Fruit fly (Drosophila melanogaster) whole organism, prepupa: ENCODE results near the gene Slbp.

Experiments
- Blimp-1 ChIP-seq: fragments of 200-800 bp; sonication (Bioruptor generic); optimal IDR thresholded peaks from 3 replicates; lab custom pipeline; 2017; ENCODE audit warnings: missing biosample characterization, missing genetic modification characterization, mild to moderate bottlenecking, moderate library complexity, missing genetic modification reagents
- CG10631 ChIP-seq: fragments of 200-800 bp; sonication (Bioruptor generic); optimal IDR thresholded peaks from 2 replicates; lab custom pipeline; 2016; ENCODE audit warnings: missing biosample characterization, missing genetic modification characterization
- CG11762 ChIP-seq: fragments of 200-800 bp; sonication (Bioruptor generic); optimal IDR thresholded peaks from 3 replicates; lab custom pipeline; 2016; ENCODE audit warnings: missing biosample characterization, missing genetic modification characterization; ENCODE audit not compliant: insufficient read depth
- CG11902 ChIP-seq: fragments of 200-800 bp; sonication (Bioruptor generic); optimal IDR thresholded peaks from 3 replicates; lab custom pipeline; 2016; ENCODE audit warnings: missing biosample characterization, missing genetic modification characterization
- CG15336 ChIP-seq: fragments of 200-800 bp; sonication (Bioruptor generic); IDR thresholded peaks from 2 replicates; pipeline ENCODE4 v1.3.6; 2022; ENCODE audit warnings: missing biosample characterization, missing genetic modification characterization
- CG1621 ChIP-seq: fragments of 200-800 bp; sonication (Bioruptor generic); optimal IDR thresholded peaks from 3 replicates; lab custom pipeline; 2018; ENCODE audit warnings: missing biosample characterization, mild to moderate bottlenecking, missing genetic modification characterization
- CG16779 ChIP-seq: fragments of 200-800 bp; sonication (Bioruptor generic); optimal IDR thresholded peaks from 3 replicates; lab custom pipeline; 2017; ENCODE audit warnings: missing biosample characterization, mild to moderate bottlenecking, missing genetic modification characterization
- CG3032 ChIP-seq: fragments of 200-800 bp; optimal IDR thresholded peaks from 2 replicates; lab custom pipeline; 2019; ENCODE audit warnings: missing biosample characterization, mild to moderate bottlenecking, missing genetic modification characterization, moderate library complexity
- CG31627 ChIP-seq: fragments of 200-800 bp; sonication (Bioruptor generic); optimal IDR thresholded peaks from 3 replicates; lab custom pipeline; 2016; ENCODE audit warnings: missing biosample characterization, missing genetic modification characterization
- CG32006 ChIP-seq: fragments of 200-800 bp; sonication (Bioruptor generic); optimal IDR thresholded peaks from 3 replicates; lab custom pipeline; 2017; ENCODE audit warnings: missing biosample characterization, mild to moderate bottlenecking, missing genetic modification characterization
- CG34406 ChIP-seq: fragments of 200-800 bp; sonication (Bioruptor generic); optimal IDR thresholded peaks from 3 replicates; lab custom pipeline; 2016; ENCODE audit warnings: missing biosample characterization, missing genetic modification characterization
- CG3919 ChIP-seq: fragments of 200-800 bp; sonication (Bioruptor generic); optimal IDR thresholded peaks from 3 replicates; lab custom pipeline; 2016; ENCODE audit warnings: missing biosample characterization, missing genetic modification characterization
- CG6276 ChIP-seq: fragments of 200-800 bp; sonication (Bioruptor generic); optimal IDR thresholded peaks from 2 replicates; lab custom pipeline; 2017; ENCODE audit warnings: missing biosample characterization, mild to moderate bottlenecking, missing genetic modification characterization
- CG6792 ChIP-seq: fragments of 200-800 bp; sonication (Bioruptor generic); optimal IDR thresholded peaks from 3 replicates; lab custom pipeline; 2016; ENCODE audit warnings: missing biosample characterization, missing genetic modification characterization
- CG6854 ChIP-seq: fragments of 200-800 bp; sonication (Bioruptor generic); optimal IDR thresholded peaks from 2 replicates; lab custom pipeline; 2017; ENCODE audit warnings: missing biosample characterization, mild to moderate bottlenecking, missing genetic modification characterization
- CG8119 ChIP-seq: fragments of 200-800 bp; sonication (Bioruptor generic); IDR thresholded peaks from 3 replicates; pipeline ENCODE4 v1.3.6; 2022; ENCODE audit warnings: missing biosample characterization, missing genetic modification characterization
- CG8632 ChIP-seq: fragments of 200-800 bp; sonication (Bioruptor generic); optimal IDR thresholded peaks from 3 replicates; lab custom pipeline; 2016; ENCODE audit warnings: missing biosample characterization, missing genetic modification characterization
- CG9139 ChIP-seq: fragments of 200-800 bp; sonication (Bioruptor generic); optimal IDR thresholded peaks from 3 replicates; lab custom pipeline; 2017; ENCODE audit warnings: missing biosample characterization, mild to moderate bottlenecking, missing genetic modification characterization
- Eip75B ChIP-seq: fragments of 200-800 bp; sonication (Bioruptor generic); optimal IDR thresholded peaks from 3 replicates; lab custom pipeline; 2016; ENCODE audit warnings: missing biosample characterization, missing genetic modification characterization
- Eip78C ChIP-seq: fragments of 200-800 bp; sonication (Bioruptor generic); peaks from one replicate; lab custom pipeline; 2016; ENCODE audit warnings: missing biosample characterization, missing genetic modification characterization
- Ets96B ChIP-seq: fragments of 200-800 bp; optimal IDR thresholded peaks from 2 replicates; lab custom pipeline; 2019; ENCODE audit warnings: missing biosample characterization, mild to moderate bottlenecking, missing genetic modification characterization, moderate library complexity
- Gug ChIP-seq: fragments of 200-800 bp; sonication (Bioruptor generic); IDR thresholded peaks from 2 replicates; pipeline ENCODE4 v1.3.6; 2022; ENCODE audit warnings: missing biosample characterization, missing genetic modification characterization
- Hr38 ChIP-seq: sonication (Bioruptor generic); optimal IDR thresholded peaks from 2 replicates; lab custom pipeline; 2016; ENCODE audit warnings: missing biosample characterization, missing genetic modification characterization
- Hr39 ChIP-seq: fragments of 200-800 bp; sonication (Bioruptor generic); optimal IDR thresholded peaks from 2 replicates; lab custom pipeline; 2016; ENCODE audit warnings: missing biosample characterization, missing genetic modification characterization
- Hr4 ChIP-seq: fragments of 200-800 bp; sonication (Bioruptor generic); optimal IDR thresholded peaks from 3 replicates; lab custom pipeline; 2016; ENCODE audit warnings: missing biosample characterization, missing genetic modification characterization
- Lpt ChIP-seq: fragments of 200-800 bp; sonication (Bioruptor generic); optimal IDR thresholded peaks from 3 replicates; lab custom pipeline; 2016; ENCODE audit warnings: missing biosample characterization, missing genetic modification characterization
- OdsH ChIP-seq: fragments of 200-800 bp; sonication (Bioruptor generic); optimal IDR thresholded peaks from 3 replicates; lab custom pipeline; 2016; ENCODE audit warnings: missing biosample characterization, missing genetic modification characterization
- Smox ChIP-seq: fragments of 200-800 bp; sonication (Bioruptor generic); optimal IDR thresholded peaks from 3 replicates; lab custom pipeline; 2016; ENCODE audit warnings: missing biosample characterization, missing genetic modification characterization
- Sox102F ChIP-seq: fragments of 200-800 bp; sonication (Bioruptor generic); optimal IDR thresholded peaks from 2 replicates; lab custom pipeline; 2016; ENCODE audit warnings: missing biosample characterization, mild to moderate bottlenecking, missing genetic modification characterization
- Sox14 ChIP-seq: fragments of 200-800 bp; sonication (Bioruptor generic); optimal IDR thresholded peaks from 3 replicates; lab custom pipeline; 2016; ENCODE audit warnings: missing biosample characterization, missing genetic modification characterization
- Sox15 ChIP-seq: fragments of 200-800 bp; sonication (Bioruptor generic); optimal IDR thresholded peaks from 3 replicates; lab custom pipeline; 2016; ENCODE audit warnings: missing biosample characterization, missing genetic modification characterization
- cyc ChIP-seq: fragments of 200-800 bp; sonication (Bioruptor generic); optimal IDR thresholded peaks from 3 replicates; lab custom pipeline; 2016; ENCODE audit warnings: missing biosample characterization, missing genetic modification characterization
- eg ChIP-seq: fragments of 200-800 bp; sonication (Bioruptor generic); IDR thresholded peaks from 3 replicates; pipeline ENCODE4 v1.3.6; 2022; ENCODE audit warnings: missing biosample characterization, missing genetic modification characterization
- esn ChIP-seq: fragments of 200-800 bp; sonication (Bioruptor generic); optimal IDR thresholded peaks from 2 replicates; lab custom pipeline; 2016; ENCODE audit warnings: missing biosample characterization, mild to moderate bottlenecking, missing genetic modification characterization, moderate library complexity
- fd59A ChIP-seq: fragments of 200-800 bp; sonication (Bioruptor generic); optimal IDR thresholded peaks from 2 replicates; lab custom pipeline; 2017; ENCODE audit warnings: missing biosample characterization, mild to moderate bottlenecking, missing genetic modification characterization, missing genetic modification reagents
- fd85E ChIP-seq: fragments of 200-800 bp; sonication (Bioruptor generic); optimal IDR thresholded peaks from 3 replicates; lab custom pipeline; 2016; ENCODE audit warnings: missing biosample characterization, missing genetic modification characterization
- fkh ChIP-seq: fragments of 200-800 bp; sonication (Bioruptor generic); optimal IDR thresholded peaks from 3 replicates; lab custom pipeline; 2017; ENCODE audit warnings: missing biosample characterization, mild to moderate bottlenecking, missing genetic modification characterization, moderate library complexity
- net ChIP-seq: fragments of 200-800 bp; sonication (Bioruptor generic); optimal IDR thresholded peaks from 3 replicates; lab custom pipeline; 2016; ENCODE audit warnings: missing biosample characterization, missing genetic modification characterization
- pdm3 ChIP-seq: fragments of 200-800 bp; sonication (Bioruptor generic); optimal IDR thresholded peaks from 3 replicates; lab custom pipeline; 2016; ENCODE audit warnings: missing biosample characterization, missing genetic modification characterization
- spab ChIP-seq: fragments of 200-800 bp; sonication (Bioruptor generic); optimal IDR thresholded peaks from 2 replicates; lab custom pipeline; 2017; ENCODE audit warnings: missing biosample characterization, mild to moderate bottlenecking, missing genetic modification characterization, missing genetic modification reagents
- ss ChIP-seq, 2 experiments: fragments of 200-800 bp; sonication (Bioruptor generic); optimal IDR thresholded peaks; 2 replicates in 1 of 2; 3 replicates in 1 of 2; lab custom pipeline; 2017 to 2018; ENCODE audit warnings: mild to moderate bottlenecking in 2 of 2, missing biosample characterization in 2 of 2, missing genetic modification characterization in 2 of 2, moderate library complexity in 1 of 2
- svp ChIP-seq: fragments of 200-800 bp; sonication (Bioruptor generic); peaks from one replicate; lab custom pipeline; 2016; ENCODE audit warnings: missing biosample characterization, missing genetic modification characterization
- topi ChIP-seq: fragments of 200-800 bp; sonication (Bioruptor generic); optimal IDR thresholded peaks from 3 replicates; lab custom pipeline; 2016; ENCODE audit warnings: missing biosample characterization, missing genetic modification characterization

Slbp gene

dm6 chr3R:29199807-29200693 lies 47.0 kb upstream of the Slbp start, which contains the start of gene CG11899 (continued):
- TF ChIP-seq Eip75B (GFP tag; lab: Kevin White, UChicago) (peak; percentile 88), fd85E (GFP tag; lab: Kevin White, UChicago) (peak; percentile 75), ss (GFP tag; optimal IDR thresholded peaks at IDR 0.05; lab: Kevin White, UChicago) (peak; percentile 75 to 89), CG9139 (peak; percentile 59), fd59A (GFP tag; lab: Kevin White, UChicago) (peak; percentile 59), CG3919 (GFP tag; lab: Kevin White, UChicago) (peak; percentile 94), Lpt (GFP tag; lab: Kevin White, UChicago) (peak; percentile 81), CG8632 (GFP tag; lab: Kevin White, UChicago) (peak; percentile 55), Hr38 (GFP tag; lab: Kevin White, UChicago) (no peak), Eip78C (GFP tag; lab: Kevin White, UChicago) (peak; percentile 85), CG1621 (tag; lab: Kevin White, UChicago) (peak; percentile 93), pdm3 (GFP tag; lab: Kevin White, UChicago) (peak; percentile 76), fkh (GFP tag; lab: Kevin White, UChicago) (peak; percentile 39), CG11902 (peak; percentile 99)

- no peak for TF ChIP-seq OdsH
- no peak for TF ChIP-seq topi (GFP tag; lab: Kevin White, UChicago)
- no peak for TF ChIP-seq svp (GFP tag; lab: Kevin White, UChicago)
- no peak for TF ChIP-seq CG8632 (GFP tag; lab: Kevin White, UChicago)
- no peak for TF ChIP-seq spab (GFP tag; lab: Kevin White, UChicago)
- TF ChIP-seq Hr4 (GFP tag; lab: Kevin White, UChicago): no peak
- TF ChIP-seq CG8119 (GFP tag; lab: Robert Waterston, UW): no peak
- TF ChIP-seq CG11902: no peak
- no peak for TF ChIP-seq Hr38 (GFP tag; lab: Kevin White, UChicago)
- TF ChIP-seq CG34406 (GFP tag; lab: Kevin White, UChicago): no peak
- no peak for TF ChIP-seq net (GFP tag; lab: Kevin White, UChicago)
- no peak for TF ChIP-seq CG15336 (GFP tag; lab: Robert Waterston, UW)
- TF ChIP-seq Eip78C (GFP tag; lab: Kevin White, UChicago): no peak
- no peak for TF ChIP-seq CG31627 (GFP tag; lab: Kevin White, UChicago)
Measured at dm6 chr3R:29198299-29198698, 45.2 kb upstream of the Slbp start.

- TF ChIP-seq CG31627 (GFP tag; lab: Kevin White, UChicago) (no peak), CG9139 (no peak), eg (no peak; the same call in 2 of the 3 replicates), svp (GFP tag; lab: Kevin White, UChicago) (peak; percentile 20), Hr38 (GFP tag; lab: Kevin White, UChicago) (no peak), Gug (GFP tag; lab: Robert Waterston, UW) (no peak), net (GFP tag; lab: Kevin White, UChicago) (no peak), topi (GFP tag; lab: Kevin White, UChicago) (no peak), Ets96B (tag; lab: Kevin White, UChicago) (no peak), Sox15 (GFP tag; lab: Kevin White, UChicago) (no peak), CG11762 (GFP tag; lab: Kevin White, UChicago) (no peak), CG15336 (GFP tag; lab: Robert Waterston, UW) (peak; percentile 40), CG34406 (GFP tag; lab: Kevin White, UChicago) (no peak), CG6854 (GFP tag; lab: Kevin White, UChicago) (no peak), Hr39 (GFP tag; lab: Kevin White, UChicago) (no peak), cyc (GFP tag; lab: Kevin White, UChicago) (no peak), fd85E (GFP tag; lab: Kevin White, UChicago) (no peak), Sox14 (GFP tag; lab: Kevin White, UChicago) (no peak), ss (GFP tag; optimal IDR thresholded peaks at IDR 0.05; lab: Kevin White, UChicago) (no peak), Sox102F (GFP tag; lab: Kevin White, UChicago) (no peak), CG6276 (peak; percentile 58), CG6792 (GFP tag; lab: Kevin White, UChicago) (no peak), esn (GFP tag; lab: Kevin White, UChicago) (no peak), Blimp-1 (GFP tag; lab: Kevin White, UChicago) (no peak), CG8632 (GFP tag; lab: Kevin White, UChicago) (no peak), Eip78C (GFP tag; lab: Kevin White, UChicago) (peak; percentile 70), CG3919 (GFP tag; lab: Kevin White, UChicago) (no peak), CG3032 (tag; lab: Kevin White, UChicago) (no peak), CG16779 (tag; lab: Kevin White, UChicago) (no peak), Eip75B (GFP tag; lab: Kevin White, UChicago) (no peak), CG32006 (GFP tag; lab: Kevin White, UChicago) (peak; percentile 63), Smox (GFP tag; lab: Kevin White, UChicago) (no peak), CG10631 (GFP tag; lab: Kevin White, UChicago) (no peak)
Measured at dm6 chr3R:29196967-29197611, 44.0 kb upstream of the Slbp start, which contains the start of gene CG14515. TSS of gene CG14515 (plus strand) at chr3R:29197556.
